Worm (Caenorhabditis elegans) whole organism, midembryonic: Measurements from ENCODE around the gene srbc-61.

Source experiments
- cog-1 ChIP-seq: sonication (generic microtip); optimal IDR thresholded peaks from 2 replicates; lab custom pipeline; 2016; ENCODE audit warnings: missing genetic modification characterization, missing compliant biosample characterization
- flt-1 ChIP-seq: fragments of 200-800 bp; sonication (Bioruptor generic); IDR thresholded peaks from 2 replicates; pipeline ENCODE4 v1.3.6; 2022; ENCODE audit warnings: missing genetic modification characterization, missing compliant biosample characterization
- med-1 ChIP-seq: sonication (generic microtip); optimal IDR thresholded peaks from 2 replicates; lab custom pipeline; 2017; ENCODE audit warnings: missing genetic modification characterization, mild to moderate bottlenecking, missing compliant biosample characterization, antibody characterized with exemption, missing genetic modification reagents; ENCODE audit not compliant: insufficient read depth
- tab-1 ChIP-seq: fragments of 200-800 bp; sonication (Bioruptor generic); IDR thresholded peaks from 2 replicates; pipeline ENCODE4 v1.3.6; 2022; ENCODE audit warnings: missing genetic modification characterization, missing compliant biosample characterization
- ztf-23 ChIP-seq: fragments of 200-800 bp; sonication (Bioruptor generic); IDR thresholded peaks from 2 replicates; pipeline ENCODE4 v1.3.6; 2022; ENCODE audit warnings: missing genetic modification reagents, missing genetic modification characterization, missing compliant biosample characterization

ce11 chrV:17458069-17458468, 18.5 kb upstream of the srbc-61 start, which contains the start of gene str-200:
- TF ChIP-seq flt-1 (GFP tag; lab: Robert Waterston, UW) = no peak
- no peak for TF ChIP-seq cog-1 (tag; lab: Kevin White, UChicago)
- TF ChIP-seq med-1 (GFP tag; lab: Kevin White, UChicago) = no peak
- no peak for TF ChIP-seq ztf-23
- TF ChIP-seq tab-1 (GFP tag; lab: Robert Waterston, UW) = no peak
